Worm (Caenorhabditis elegans): Measurements from ENCODE around the gene K02E7.10.
"Not testable (repeated sequence)": the region's sequence is repeated elsewhere in the genome, so short reads cannot be mapped to it uniquely, and the experiment has no call there.

The K02E7.10 gene

ce11 chrII:1043932-1044331 is 22.9 kb downstream of the K02E7.10 start, which contains the start of gene fbxb-45:
TSS of gene fbxb-45 (minus strand) at chrII:1044032.
- not testable (repeated sequence) for TF ChIP-seq W03F9.2, him-1, dao-5 (tag; optimal IDR thresholded peaks at IDR 0.05)

ce11 chrII:1042227-1042626 is 24.6 kb downstream of the K02E7.10 start, which contains the start of gene fbxb-41:
TSS of gene fbxb-41 (minus strand) at chrII:1042327.
- TF ChIP-seq him-1 (tag; optimal IDR thresholded peaks at IDR 0.05) (no peak), dao-5 (tag; optimal IDR thresholded peaks at IDR 0.05) (no peak), W03F9.2 (tag; optimal IDR thresholded peaks at IDR 0.05) (no peak)

- TF ChIP-seq dao-5 (tag; optimal IDR thresholded peaks at IDR 0.05) (no peak), him-1 (tag; optimal IDR thresholded peaks at IDR 0.05) (no peak), W03F9.2 (tag; optimal IDR thresholded peaks at IDR 0.05) (no peak)
These were observed 26.3 kb downstream of the K02E7.10 start, which contains the start of gene fbxb-39 for ce11 chrII:1040464-1040863. TSS of gene fbxb-39 (minus strand) at chrII:1040564.

- TF ChIP-seq W03F9.2 (tag; optimal IDR thresholded peaks at IDR 0.05) (no peak), dao-5 (tag; optimal IDR thresholded peaks at IDR 0.05) (no peak), him-1 (tag; optimal IDR thresholded peaks at IDR 0.05) (no peak)
These were observed 38.2 kb downstream of the K02E7.10 start, which contains the start of gene math-34 for ce11 chrII:1028602-1029001. TSS of gene math-34 (plus strand) at chrII:1028972.

ce11 chrII:1026670-1027069 is 40.1 kb downstream of the K02E7.10 start, which contains the start of gene M01D1.12:
TSS of gene M01D1.12 (plus strand) at chrII:1026970.
- TF ChIP-seq W03F9.2 (tag; optimal IDR thresholded peaks at IDR 0.05) (no peak), dao-5 (tag; optimal IDR thresholded peaks at IDR 0.05) (no peak), him-1 (tag; optimal IDR thresholded peaks at IDR 0.05) (no peak)

ce11 chrII:1024684-1025083 is 42.1 kb downstream of the K02E7.10 start, which contains the start of gene btb-11:
TSS of gene btb-11 (minus strand) at chrII:1024784.
- TF ChIP-seq W03F9.2, dao-5, him-1 (tag; optimal IDR thresholded peaks at IDR 0.05): not testable (repeated sequence)

All from whole organism, L4/young adult.